Worm (Caenorhabditis elegans) whole organism, L3 larva: Measurements from ENCODE around the gene Y54F10AR.2.

ENCODE experiments used
- egl-27 ChIP-seq: sonication (generic microtip); optimal IDR thresholded peaks from 4 replicates; lab custom pipeline; 2017; ENCODE audit warnings: missing biosample characterization, missing genetic modification reagents, missing genetic modification characterization
- elt-2 ChIP-seq: sonication (generic microtip); optimal IDR thresholded peaks from 2 replicates; lab custom pipeline; 2016; ENCODE audit warnings: missing genetic modification reagents, mild to moderate bottlenecking, missing genetic modification characterization, missing compliant biosample characterization
- nhr-11 ChIP-seq: fragments of 150-350 bp; optimal IDR thresholded peaks from 2 replicates; lab custom pipeline; 2014; ENCODE audit warnings: missing biosample characterization, missing genetic modification characterization
- nhr-76 ChIP-seq: fragments of 150-350 bp; sonication (generic microtip); optimal IDR thresholded peaks from 5 replicates; lab custom pipeline; 2014; ENCODE audit warnings: missing biosample characterization, missing genetic modification characterization
- pha-4 ChIP-seq: fragments of 150-350 bp; optimal IDR thresholded peaks from 2 replicates; lab custom pipeline; 2014; ENCODE audit warnings: missing biosample characterization, missing genetic modification reagents, missing genetic modification characterization
- pqm-1 ChIP-seq: fragments of 150-350 bp; optimal IDR thresholded peaks from 2 replicates; lab custom pipeline; 2017; ENCODE audit warnings: missing biosample characterization, missing genetic modification characterization, inconsistent platforms
- skn-1 ChIP-seq: fragments of 150-350 bp; optimal IDR thresholded peaks from 2 replicates; lab custom pipeline; 2014; ENCODE audit warnings: missing biosample characterization, missing genetic modification characterization
- snpc-4 ChIP-seq: fragments of 150-350 bp; optimal IDR thresholded peaks from 2 replicates; lab custom pipeline; 2014; ENCODE audit warnings: missing biosample characterization, missing genetic modification characterization
- tbx-2 ChIP-seq: sonication (generic microtip); optimal IDR thresholded peaks from 2 replicates; lab custom pipeline; 2016; ENCODE audit warnings: mild to moderate bottlenecking, missing genetic modification characterization, missing compliant biosample characterization
- ztf-11 ChIP-seq: fragments of 150-350 bp; optimal IDR thresholded peaks from 2 replicates; lab custom pipeline; 2014; ENCODE audit warnings: missing biosample characterization, missing genetic modification characterization

DNA sequence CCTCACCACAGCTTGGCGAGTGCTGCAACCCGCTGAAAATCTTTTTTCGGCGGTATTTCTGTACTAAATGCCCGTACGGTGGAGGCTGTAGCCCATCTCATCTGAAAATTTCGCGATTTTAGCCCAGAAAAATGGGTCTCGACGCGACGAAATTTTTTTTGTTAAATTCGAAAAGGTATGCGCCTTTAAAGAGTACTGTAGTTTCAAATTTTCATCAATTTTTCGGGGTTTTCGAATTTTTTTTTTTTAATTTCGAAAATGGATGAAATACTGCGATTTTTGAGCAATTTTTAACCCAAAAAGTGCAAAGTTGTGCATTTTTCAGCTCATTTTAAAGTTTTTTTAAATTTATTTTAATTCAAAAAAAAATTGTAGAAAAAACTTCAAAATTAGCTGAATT is at the start of gene Y54F10AR.2:
- no peak for TF ChIP-seq pqm-1 (tag; lab: Kevin White, UChicago)
- no peak for TF ChIP-seq elt-2 (tag; lab: Kevin White, UChicago)
- no peak for TF ChIP-seq ztf-11 (tag; lab: Kevin White, UChicago)
- TF ChIP-seq pha-4 (tag; lab: Kevin White, UChicago) = no peak
- no peak for TF ChIP-seq snpc-4
- no peak for TF ChIP-seq egl-27
- no peak for TF ChIP-seq skn-1 (tag; lab: Kevin White, UChicago)
- no peak for TF ChIP-seq nhr-11 (tag; lab: Kevin White, UChicago)
- no peak for TF ChIP-seq nhr-76 (tag; lab: Kevin White, UChicago)
- TF ChIP-seq tbx-2 (tag; lab: Kevin White, UChicago) = no peak
